Worm (Caenorhabditis elegans) whole organism, L4 larva: Measurements from ENCODE around the gene nlp-50.

ENCODE experiments used
- F10B5.3 ChIP-seq: sonication (generic microtip); optimal IDR thresholded peaks from 2 replicates; lab custom pipeline; 2016; ENCODE audit warnings: mild to moderate bottlenecking, missing genetic modification characterization, missing compliant biosample characterization
- R02D3.7 ChIP-seq: fragments of 150-350 bp; sonication (generic microtip); optimal IDR thresholded peaks from 3 replicates; lab custom pipeline; 2014; ENCODE audit warnings: missing biosample characterization, missing genetic modification characterization
- T20F7.1 ChIP-seq: fragments of 200-800 bp; sonication (Bioruptor generic); optimal IDR thresholded peaks from 2 replicates; lab custom pipeline; 2018; ENCODE audit warnings: mild to moderate bottlenecking, missing genetic modification characterization, missing compliant biosample characterization
- Y75B8A.6 ChIP-seq: fragments of 200-800 bp; sonication (Bioruptor generic); IDR thresholded peaks from 2 replicates; pipeline ENCODE4 v1.3.6; 2022; ENCODE audit warnings: missing genetic modification reagents, missing genetic modification characterization, missing compliant biosample characterization
- ZK546.5 ChIP-seq, 2 experiments: sonication (generic microtip); optimal IDR thresholded peaks; 2 replicates each; lab custom pipeline; 2017; ENCODE audit warnings: missing biosample characterization in 2 of 2, missing genetic modification characterization in 2 of 2
- ama-1 ChIP-seq: fragments of 150-350 bp; optimal IDR thresholded peaks from 2 replicates; lab custom pipeline; 2014; ENCODE audit warnings: inconsistent platforms, mixed read lengths
- ceh-28 ChIP-seq: fragments of 150-350 bp; optimal IDR thresholded peaks from 2 replicates; lab custom pipeline; 2014; ENCODE audit warnings: missing biosample characterization, missing genetic modification reagents, missing genetic modification characterization
- ceh-32 ChIP-seq: sonication (generic microtip); optimal IDR thresholded peaks from 2 replicates; lab custom pipeline; 2016; ENCODE audit warnings: mild to moderate bottlenecking, missing genetic modification characterization, missing compliant biosample characterization; ENCODE audit not compliant: poor library complexity
- ceh-62 ChIP-seq: sonication (generic microtip); optimal IDR thresholded peaks from 2 replicates; lab custom pipeline; 2017; ENCODE audit warnings: missing biosample characterization, missing genetic modification characterization
- ces-1 ChIP-seq: fragments of 150-350 bp; sonication (generic microtip); optimal IDR thresholded peaks from 4 replicates; lab custom pipeline; 2014; ENCODE audit warnings: missing biosample characterization, missing genetic modification reagents, missing genetic modification characterization
- cey-2 ChIP-seq: sonication (generic microtip); optimal IDR thresholded peaks from 3 replicates; lab custom pipeline; 2017; ENCODE audit warnings: missing genetic modification characterization, mild to moderate bottlenecking, missing compliant biosample characterization, antibody characterized with exemption, borderline replicate concordance; ENCODE audit not compliant: insufficient read depth
- daf-12 ChIP-seq: fragments of 150-350 bp; optimal IDR thresholded peaks from 2 replicates; lab custom pipeline; 2014; ENCODE audit warnings: missing biosample characterization, missing genetic modification reagents, missing genetic modification characterization
- daf-19 ChIP-seq: fragments of 200-800 bp; sonication (Bioruptor generic); conservative IDR thresholded peaks from 2 replicates; pipeline ENCODE4 v1.3.6; 2022; ENCODE audit warnings: missing genetic modification characterization, missing compliant biosample characterization
- daf-8 ChIP-seq: fragments of 200-800 bp; sonication (Bioruptor generic); IDR thresholded peaks from 2 replicates; pipeline ENCODE4 v1.3.6; 2022; ENCODE audit warnings: missing genetic modification characterization, missing compliant biosample characterization
- dmd-6 ChIP-seq: fragments of 200-800 bp; sonication (Bioruptor generic); IDR thresholded peaks from 2 replicates; pipeline ENCODE4 v1.3.6; 2022; ENCODE audit warnings: missing genetic modification reagents, missing genetic modification characterization, missing compliant biosample characterization
- dmd-9 ChIP-seq: fragments of 200-800 bp; sonication (Bioruptor generic); IDR thresholded peaks from 2 replicates; pipeline ENCODE4 v1.3.6; 2022; ENCODE audit warnings: missing genetic modification reagents, missing genetic modification characterization, missing compliant biosample characterization
- fkh-10 ChIP-seq: fragments of 150-350 bp; optimal IDR thresholded peaks from 2 replicates; lab custom pipeline; 2014; ENCODE audit warnings: missing biosample characterization, missing genetic modification reagents, missing genetic modification characterization
- fos-1 ChIP-seq: fragments of 150-350 bp; optimal IDR thresholded peaks from 2 replicates; lab custom pipeline; 2014; ENCODE audit warnings: missing biosample characterization, missing genetic modification characterization
- hlh-11 ChIP-seq: fragments of 200-800 bp; sonication (Bioruptor generic); optimal IDR thresholded peaks from 2 replicates; lab custom pipeline; 2018; ENCODE audit warnings: mild to moderate bottlenecking, missing genetic modification characterization, missing compliant biosample characterization
- hlh-30 ChIP-seq: sonication (generic microtip); optimal IDR thresholded peaks from 2 replicates; lab custom pipeline; 2017; ENCODE audit warnings: antibody characterized with exemption, mild to moderate bottlenecking, missing genetic modification characterization, missing compliant biosample characterization; ENCODE audit not compliant: insufficient read depth
- hmg-1.1 ChIP-seq: fragments of 200-800 bp; sonication (Bioruptor generic); IDR thresholded peaks from 2 replicates; pipeline ENCODE4 v1.3.6; 2022; ENCODE audit warnings: missing genetic modification reagents, missing genetic modification characterization, missing compliant biosample characterization
- jun-1 ChIP-seq: fragments of 150-350 bp; optimal IDR thresholded peaks from 2 replicates; lab custom pipeline; 2014; ENCODE audit warnings: missing biosample characterization, missing genetic modification reagents, missing genetic modification characterization
- lim-7 ChIP-seq: fragments of 200-800 bp; sonication (Bioruptor generic); IDR thresholded peaks from 2 replicates; pipeline ENCODE4 v1.3.6; 2022; ENCODE audit warnings: missing genetic modification characterization, missing compliant biosample characterization
- lin-1 ChIP-seq: fragments of 200-800 bp; sonication (Bioruptor generic); IDR thresholded peaks from 2 replicates; pipeline ENCODE4 v1.3.6; 2022; ENCODE audit warnings: missing genetic modification reagents, missing genetic modification characterization, missing compliant biosample characterization
- lsy-2 ChIP-seq, 2 experiments: fragments of 150-350 bp in 1 of 2; sonication (generic microtip) in 1 of 2; optimal IDR thresholded peaks; 2 replicates each; lab custom pipeline; 2014 to 2017; ENCODE audit warnings: missing biosample characterization in 2 of 2, missing genetic modification characterization in 2 of 2
- madf-5 ChIP-seq, 2 experiments: fragments of 200-800 bp; sonication (Bioruptor generic); IDR thresholded peaks; 2 replicates each; pipeline ENCODE4 v1.3.6; 2022; ENCODE audit warnings: missing compliant biosample characterization in 2 of 2, missing genetic modification characterization in 2 of 2
- mdt-29 ChIP-seq: fragments of 200-800 bp; sonication (Bioruptor generic); IDR thresholded peaks from 2 replicates; pipeline ENCODE4 v1.3.6; 2022; ENCODE audit warnings: missing genetic modification reagents, missing genetic modification characterization, missing compliant biosample characterization
- mep-1 ChIP-seq: fragments of 150-350 bp; sonication (generic microtip); optimal IDR thresholded peaks from 3 replicates; lab custom pipeline; 2014; ENCODE audit warnings: missing biosample characterization, missing genetic modification characterization
- mxl-3 ChIP-seq: fragments of 200-800 bp; sonication (Bioruptor generic); optimal IDR thresholded peaks from 2 replicates; lab custom pipeline; 2018; ENCODE audit warnings: mild to moderate bottlenecking, missing genetic modification characterization, missing compliant biosample characterization
- nhr-10 ChIP-seq: fragments of 150-350 bp; optimal IDR thresholded peaks from 2 replicates; lab custom pipeline; 2014; ENCODE audit warnings: missing biosample characterization, missing genetic modification characterization
- nhr-102 ChIP-seq: sonication (generic microtip); optimal IDR thresholded peaks from 2 replicates; lab custom pipeline; 2016; ENCODE audit warnings: mild to moderate bottlenecking, missing genetic modification characterization, moderate library complexity, missing compliant biosample characterization
- nhr-111 ChIP-seq: fragments of 200-800 bp; sonication (Bioruptor generic); optimal IDR thresholded peaks from 2 replicates; lab custom pipeline; 2018; ENCODE audit warnings: mild to moderate bottlenecking, missing genetic modification characterization, missing compliant biosample characterization
- nhr-25 ChIP-seq: sonication (generic microtip); optimal IDR thresholded peaks from 2 replicates; lab custom pipeline; 2017; ENCODE audit warnings: missing genetic modification characterization, mild to moderate bottlenecking, missing compliant biosample characterization, antibody characterized with exemption, moderate library complexity, borderline replicate concordance; ENCODE audit not compliant: insufficient read depth
- nhr-28 ChIP-seq: fragments of 150-350 bp; optimal IDR thresholded peaks from 2 replicates; lab custom pipeline; 2014; ENCODE audit warnings: missing biosample characterization, missing genetic modification characterization
- nhr-42 ChIP-seq: fragments of 200-800 bp; sonication (Bioruptor generic); IDR thresholded peaks from 2 replicates; pipeline ENCODE4 v1.3.6; 2022; ENCODE audit warnings: missing genetic modification characterization, missing compliant biosample characterization
- nhr-48 ChIP-seq: sonication (generic microtip); optimal IDR thresholded peaks from 2 replicates; lab custom pipeline; 2016; ENCODE audit warnings: mild to moderate bottlenecking, missing genetic modification characterization, missing compliant biosample characterization
- pqm-1 ChIP-seq: sonication (generic microtip); optimal IDR thresholded peaks from 2 replicates; lab custom pipeline; 2017; ENCODE audit warnings: missing biosample characterization, missing genetic modification characterization
- rbr-2 ChIP-seq: sonication (generic microtip); optimal IDR thresholded peaks from 2 replicates; lab custom pipeline; 2016; ENCODE audit warnings: missing genotype, missing genetic modification characterization, missing compliant biosample characterization
- sdz-12 ChIP-seq: fragments of 200-800 bp; sonication (Bioruptor generic); optimal IDR thresholded peaks from 2 replicates; lab custom pipeline; 2018; ENCODE audit warnings: mild to moderate bottlenecking, missing genetic modification characterization, missing compliant biosample characterization
- set-16 ChIP-seq: fragments of 200-800 bp; sonication (Bioruptor generic); IDR thresholded peaks from 2 replicates; pipeline ENCODE4 v1.3.6; 2022; ENCODE audit warnings: missing genetic modification reagents, missing genetic modification characterization, missing compliant biosample characterization
- snpc-1.2 ChIP-seq: fragments of 200-800 bp; sonication (Bioruptor generic); IDR thresholded peaks from 2 replicates; pipeline ENCODE4 v1.3.6; 2022; ENCODE audit warnings: missing genetic modification reagents, missing genetic modification characterization, missing compliant biosample characterization
- snpc-4 ChIP-seq: fragments of 150-350 bp; optimal IDR thresholded peaks from 2 replicates; lab custom pipeline; 2014; ENCODE audit warnings: missing biosample characterization, missing genetic modification characterization
- unc-62 ChIP-seq, 3 experiments: fragments of 150-350 bp in 1 of 3; sonication (generic microtip); optimal IDR thresholded peaks in 2 of 3; peaks in 1 of 3; 1 replicate in 1 of 3; 2 replicates in 2 of 3; lab custom pipeline; 2014 to 2017; ENCODE audit warnings: missing biosample characterization in 3 of 3, missing genetic modification characterization in 3 of 3, missing genetic modification reagents in 3 of 3, missing genotype in 1 of 3
- zag-1 ChIP-seq: fragments of 150-350 bp; optimal IDR thresholded peaks from 2 replicates; lab custom pipeline; 2014; ENCODE audit warnings: missing biosample characterization, missing genetic modification characterization

Gene nlp-50

ce11 chrII:6800104-6800711 lies 35.4 kb downstream of the nlp-50 start, which contains the start of gene F31E8.4 (continued):
- TF ChIP-seq fos-1 (tag; lab: Kevin White, UChicago) = no peak
- TF ChIP-seq ceh-28 = no peak
- TF ChIP-seq ceh-32 = no peak
- TF ChIP-seq pqm-1 (tag; lab: Kevin White, UChicago) = peak; percentile 81
- no peak for TF ChIP-seq ama-1
- TF ChIP-seq Y75B8A.6 (GFP tag; lab: Robert Waterston, UW) = no peak
- TF ChIP-seq snpc-4 = no peak
- no peak for TF ChIP-seq nhr-48 (tag; lab: Kevin White, UChicago)
- TF ChIP-seq mdt-29 (GFP tag; lab: Robert Waterston, UW) = no peak
- TF ChIP-seq dmd-9 (GFP tag; lab: Robert Waterston, UW) = no peak
- no peak for TF ChIP-seq ceh-62
- TF ChIP-seq zag-1 = no peak
- no peak for TF ChIP-seq daf-19
- TF ChIP-seq R02D3.7 (tag; lab: Kevin White, UChicago) = peak; percentile 34
- no peak for TF ChIP-seq mxl-3 (GFP tag; lab: Kevin White, UChicago)
- TF ChIP-seq nhr-10 (tag; lab: Kevin White, UChicago) = no peak
- peak; percentile 52 for TF ChIP-seq dmd-6
- TF ChIP-seq madf-5 (GFP tag; IDR thresholded peaks at IDR 0.05; lab: Robert Waterston, UW) = no peak
- no peak for TF ChIP-seq nhr-102
- TF ChIP-seq cey-2 (tag; lab: Kevin White, UChicago) = no peak
- TF ChIP-seq lim-7 (GFP tag; lab: Robert Waterston, UW) = no peak
- no peak for TF ChIP-seq lin-1 (GFP tag; lab: Robert Waterston, UW)
- TF ChIP-seq hlh-11 (tag; lab: Kevin White, UChicago) = peak; percentile 61
- no peak for TF ChIP-seq nhr-42
- no peak for TF ChIP-seq snpc-1.2
- no peak for TF ChIP-seq ZK546.5 (tag; optimal IDR thresholded peaks at IDR 0.05; lab: Kevin White, UChicago)
- TF ChIP-seq nhr-25 (tag; lab: Kevin White, UChicago) = no peak
- no peak for TF ChIP-seq jun-1
- peak; percentile 88 for TF ChIP-seq nhr-28 (tag; lab: Kevin White, UChicago)
- no peak for TF ChIP-seq set-16 (GFP tag; lab: Robert Waterston, UW)
- TF ChIP-seq sdz-12 (GFP tag; lab: Kevin White, UChicago) = no peak
- TF ChIP-seq fkh-10 (GFP tag; lab: Kevin White, UChicago) = no peak
- no peak for TF ChIP-seq hmg-1.1 (GFP tag; lab: Robert Waterston, UW)
- no peak for TF ChIP-seq daf-8 (GFP tag; lab: Robert Waterston, UW)
- TF ChIP-seq ces-1 (GFP tag; lab: Kevin White, UChicago) = no peak
- no peak for TF ChIP-seq F10B5.3
- no peak for TF ChIP-seq mep-1 (tag; lab: Kevin White, UChicago)
- TF ChIP-seq T20F7.1 (GFP tag; lab: Kevin White, UChicago) = no peak
- peak; percentile 24 for TF ChIP-seq hlh-30 (tag; lab: Kevin White, UChicago)
- no peak for TF ChIP-seq daf-12 (tag; lab: Kevin White, UChicago)
- TF ChIP-seq nhr-111 = no peak

- no peak for TF ChIP-seq rbr-2
- TF ChIP-seq lsy-2 (tag; optimal IDR thresholded peaks at IDR 0.05; lab: Kevin White, UChicago) = no peak
- no peak for TF ChIP-seq hmg-1.1 (GFP tag; lab: Robert Waterston, UW)
- peak in 1 of 2 experiments; percentile 70 for TF ChIP-seq unc-62 (GFP tag; optimal IDR thresholded peaks at IDR 0.05 in 1 of 2; lab: Kevin White, UChicago)
- TF ChIP-seq unc-62 (tag; optimal IDR thresholded peaks at IDR 0.05; lab: Kevin White, UChicago) = no peak
- no peak for TF ChIP-seq nhr-10 (tag; lab: Kevin White, UChicago)
Observed at ce11 chrII:6801262-6801661, 36.4 kb downstream of the nlp-50 start.
